Fruit fly (Drosophila melanogaster): ENCODE results near the gene dib.

dib gene

DNA sequence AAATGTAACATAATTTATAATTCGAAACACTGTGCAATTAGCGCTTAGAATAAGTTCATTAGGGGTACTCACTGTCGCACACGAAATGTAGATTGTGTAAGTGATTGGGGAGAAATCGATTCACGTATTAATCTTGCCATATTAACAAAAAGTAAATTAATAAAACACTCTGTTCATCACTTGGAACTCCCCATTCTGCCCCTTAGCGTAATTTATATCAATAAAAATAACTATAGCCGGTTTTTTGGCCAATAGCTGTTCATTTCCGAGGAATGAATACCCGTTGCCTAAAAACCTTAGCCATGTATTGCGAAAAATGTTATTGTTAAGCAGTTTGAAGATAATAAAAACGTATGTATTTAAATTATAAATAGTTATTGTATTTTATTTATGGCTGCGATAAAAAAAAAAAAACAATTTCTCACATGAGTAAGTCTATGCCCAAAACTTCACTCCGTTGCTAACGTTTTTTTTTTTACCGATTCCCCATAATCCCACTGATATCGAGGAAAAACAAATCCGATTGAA lies 2.7 kb upstream of the dib start, which contains the start of gene Ugt305A1:
Ugt305A1 (plus strand) TSS at position 478 of the 528 bp plus-strand sequence.
- TF ChIP-seq CG8159 (tag; optimal IDR thresholded peaks at IDR 0.05), result no peak
- TF ChIP-seq CG14655 (GFP tag; optimal IDR thresholded peaks at IDR 0.05), result no peak
- no peak for TF ChIP-seq Pif1B (GFP tag; optimal IDR thresholded peaks at IDR 0.05)
- TF ChIP-seq CG12605 (GFP tag; IDR thresholded peaks at IDR 0.05), result no peak
- TF ChIP-seq fd96Ca (GFP tag; IDR thresholded peaks at IDR 0.05), result no peak
- TF ChIP-seq D1 (tag; optimal IDR thresholded peaks at IDR 0.05), result no peak
- no peak for TF ChIP-seq CG10348 (GFP tag; IDR thresholded peaks at IDR 0.05)
- no peak for TF ChIP-seq EcR (GFP tag; optimal IDR thresholded peaks at IDR 0.05)
- no peak for TF ChIP-seq CG17806 (tag; optimal IDR thresholded peaks at IDR 0.05)
- no peak for TF ChIP-seq Pif1A (GFP tag; optimal IDR thresholded peaks at IDR 0.05)
- TF ChIP-seq CG9948 (tag; optimal IDR thresholded peaks at IDR 0.05), result no peak
- no peak for TF ChIP-seq CG4496 (GFP tag; IDR thresholded peaks at IDR 0.05)
- no peak for TF ChIP-seq CG32121 (GFP tag; IDR thresholded peaks at IDR 0.05)
- no peak for TF ChIP-seq CG8301 (tag; optimal IDR thresholded peaks at IDR 0.05)
- TF ChIP-seq Ets98B (GFP tag; IDR thresholded peaks at IDR 0.05), result no peak
- TF ChIP-seq Snoo (tag; optimal IDR thresholded peaks at IDR 0.05), result no peak
- TF ChIP-seq gl (tag; optimal IDR thresholded peaks at IDR 0.05), result no peak
- TF ChIP-seq rn (GFP tag; IDR thresholded peaks at IDR 0.05), result no peak
- no peak for TF ChIP-seq CG15710 (tag; optimal IDR thresholded peaks at IDR 0.05)

DNA sequence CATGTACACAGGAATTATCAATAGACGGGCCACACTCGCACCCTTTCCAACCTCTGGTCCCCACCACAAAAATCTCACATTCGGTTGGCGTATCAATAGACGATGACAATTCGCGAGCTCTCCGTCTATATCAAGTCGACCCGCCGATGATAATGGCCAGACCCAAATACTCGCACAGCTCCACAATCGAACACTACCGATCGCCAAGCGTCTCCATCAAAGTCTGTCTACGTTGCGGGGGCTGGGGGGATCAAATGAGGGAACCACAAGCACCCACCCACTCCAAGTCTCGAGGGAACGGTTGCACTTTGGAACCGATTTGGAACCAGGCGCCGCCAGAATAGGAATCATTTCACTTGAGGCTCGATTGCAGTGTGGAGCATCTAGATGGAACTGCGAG lies 6.3 kb downstream of the dib start:
- no peak for TF ChIP-seq CG9948 (tag; optimal IDR thresholded peaks at IDR 0.05)
- no peak for TF ChIP-seq CG10348 (GFP tag; IDR thresholded peaks at IDR 0.05)
- TF ChIP-seq CG14655 (GFP tag; optimal IDR thresholded peaks at IDR 0.05), result no peak
- peak; percentile 64 for TF ChIP-seq CG32121 (GFP tag; IDR thresholded peaks at IDR 0.05)
- no peak for TF ChIP-seq CG8159 (tag; optimal IDR thresholded peaks at IDR 0.05)
- peak; percentile 42 for TF ChIP-seq Ets98B (GFP tag; IDR thresholded peaks at IDR 0.05)
- TF ChIP-seq CG4496 (GFP tag; IDR thresholded peaks at IDR 0.05), result peak; percentile 43; the same call in 1 of the 3 replicates
- TF ChIP-seq CG15710 (tag; optimal IDR thresholded peaks at IDR 0.05), result no peak
- TF ChIP-seq Pif1A (GFP tag; optimal IDR thresholded peaks at IDR 0.05), result no peak
- TF ChIP-seq fd96Ca (GFP tag; IDR thresholded peaks at IDR 0.05), result peak; percentile 56; the same call in 2 of the 3 replicates
- no peak for TF ChIP-seq CG34367 (tag; optimal IDR thresholded peaks at IDR 0.05)
- TF ChIP-seq CG13204 (GFP tag; optimal IDR thresholded peaks at IDR 0.05), result no peak
- TF ChIP-seq Snoo (tag; optimal IDR thresholded peaks at IDR 0.05), result no peak
- no peak for TF ChIP-seq rn (GFP tag; IDR thresholded peaks at IDR 0.05)
- TF ChIP-seq CG12605 (GFP tag; IDR thresholded peaks at IDR 0.05), result peak; percentile 62
- no peak for TF ChIP-seq CG8301 (tag; optimal IDR thresholded peaks at IDR 0.05)
- TF ChIP-seq CG17806 (tag; optimal IDR thresholded peaks at IDR 0.05), result no peak
- no peak for TF ChIP-seq EcR (GFP tag; optimal IDR thresholded peaks at IDR 0.05)
- TF ChIP-seq Pif1B (GFP tag; optimal IDR thresholded peaks at IDR 0.05), result no peak
- TF ChIP-seq D1 (tag; optimal IDR thresholded peaks at IDR 0.05), result no peak
- no peak for TF ChIP-seq gl (tag; optimal IDR thresholded peaks at IDR 0.05)

DNA sequence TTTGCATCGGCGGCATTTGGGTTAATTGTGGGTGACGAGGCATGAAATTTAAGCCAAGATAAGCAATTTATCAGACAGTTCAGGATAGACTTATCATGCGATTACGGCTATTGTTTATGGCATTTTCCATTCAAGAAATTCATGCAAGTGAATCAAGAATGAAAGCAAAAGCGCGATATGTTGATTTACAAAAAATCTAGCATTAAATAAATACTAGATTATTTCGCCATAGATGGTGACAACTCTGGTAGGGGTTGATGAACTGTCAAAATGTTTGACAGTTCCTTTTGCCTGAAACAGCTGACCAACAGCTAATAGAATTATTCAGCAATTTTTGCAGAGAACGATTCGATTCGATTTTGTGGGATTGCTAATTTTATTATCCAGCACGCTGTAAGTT lies 7.0 kb downstream of the dib start, which contains the start of gene CG32259:
CG32259 (plus strand) TSS at position 301 of the 400 bp plus-strand sequence.
- no peak for TF ChIP-seq CG14655 (GFP tag; optimal IDR thresholded peaks at IDR 0.05)
- no peak for TF ChIP-seq Ets98B (GFP tag; IDR thresholded peaks at IDR 0.05)
- no peak for TF ChIP-seq fd96Ca (GFP tag; IDR thresholded peaks at IDR 0.05)
- TF ChIP-seq CG8159 (tag; optimal IDR thresholded peaks at IDR 0.05), result no peak
- no peak for TF ChIP-seq EcR (GFP tag; optimal IDR thresholded peaks at IDR 0.05)
- TF ChIP-seq CG32121 (GFP tag; IDR thresholded peaks at IDR 0.05), result no peak
- no peak for TF ChIP-seq CG17806 (tag; optimal IDR thresholded peaks at IDR 0.05)
- TF ChIP-seq CG10348 (GFP tag; IDR thresholded peaks at IDR 0.05), result no peak
- no peak for TF ChIP-seq CG13204 (GFP tag; optimal IDR thresholded peaks at IDR 0.05)
- TF ChIP-seq CG4496 (GFP tag; IDR thresholded peaks at IDR 0.05), result no peak
- TF ChIP-seq Pif1B (GFP tag; optimal IDR thresholded peaks at IDR 0.05), result no peak
- TF ChIP-seq D1 (tag; optimal IDR thresholded peaks at IDR 0.05), result no peak
- no peak for TF ChIP-seq CG15710 (tag; optimal IDR thresholded peaks at IDR 0.05)
- no peak for TF ChIP-seq CG9948 (tag; optimal IDR thresholded peaks at IDR 0.05)
- no peak for TF ChIP-seq Snoo (tag; optimal IDR thresholded peaks at IDR 0.05)
- no peak for TF ChIP-seq CG8301 (tag; optimal IDR thresholded peaks at IDR 0.05)
- no peak for TF ChIP-seq gl (tag; optimal IDR thresholded peaks at IDR 0.05)
- no peak for TF ChIP-seq rn (GFP tag; IDR thresholded peaks at IDR 0.05)
- no peak for TF ChIP-seq Pif1A (GFP tag; optimal IDR thresholded peaks at IDR 0.05)
- TF ChIP-seq CG34367 (tag; optimal IDR thresholded peaks at IDR 0.05), result no peak

DNA sequence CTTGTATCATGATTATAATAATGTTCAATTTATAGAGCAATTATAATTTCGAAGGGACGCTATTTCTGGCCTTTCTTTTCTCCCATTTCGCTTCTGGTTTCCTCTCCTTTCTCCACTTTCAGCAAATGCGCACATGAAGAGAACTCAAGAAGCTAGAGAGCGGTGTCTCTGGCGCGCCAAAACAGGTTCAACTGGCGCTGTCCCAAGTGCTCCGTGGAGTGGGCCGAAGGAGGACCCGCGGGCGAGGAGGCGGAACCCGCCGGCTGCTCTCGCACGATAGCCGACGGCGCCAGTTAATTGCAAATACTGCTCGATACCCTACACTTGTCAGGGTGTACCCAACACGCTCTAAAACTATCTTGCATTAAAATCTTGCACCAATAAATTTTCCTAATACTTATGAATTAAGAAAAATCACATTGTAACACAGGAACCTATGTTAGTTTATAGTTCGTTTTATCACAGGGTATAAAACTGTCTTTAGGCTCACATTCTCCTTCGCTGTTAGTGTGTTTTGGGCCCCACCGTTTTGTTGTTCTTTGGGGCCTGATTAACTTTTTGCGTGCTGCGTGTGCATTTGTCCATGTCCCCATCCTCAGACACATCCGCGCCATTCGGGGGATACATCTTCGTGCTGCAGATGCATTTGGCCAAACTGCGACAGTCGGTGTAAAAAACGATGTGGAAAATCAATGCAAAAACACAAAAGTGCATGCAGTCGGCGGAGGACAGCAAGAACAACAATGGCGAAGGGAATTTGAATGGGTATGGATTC lies 8.3 kb downstream of the dib start:
- TF ChIP-seq Pif1B (GFP tag; optimal IDR thresholded peaks at IDR 0.05), result peak; percentile 95
- TF ChIP-seq fd96Ca (GFP tag; IDR thresholded peaks at IDR 0.05), result peak; percentile 99
- TF ChIP-seq gl (tag; optimal IDR thresholded peaks at IDR 0.05), result peak; percentile 94
- peak; percentile 70 for TF ChIP-seq D1 (tag; optimal IDR thresholded peaks at IDR 0.05)
- peak; percentile 98 for TF ChIP-seq CG15710 (tag; optimal IDR thresholded peaks at IDR 0.05)
- peak; percentile 98 for TF ChIP-seq CG12605 (GFP tag; IDR thresholded peaks at IDR 0.05)
- TF ChIP-seq CG8159 (tag; optimal IDR thresholded peaks at IDR 0.05), result peak; percentile 96
- TF ChIP-seq EcR (GFP tag; optimal IDR thresholded peaks at IDR 0.05), result peak; percentile 54
- peak; percentile 96 for TF ChIP-seq CG13204 (GFP tag; optimal IDR thresholded peaks at IDR 0.05)
- peak; percentile 99 for TF ChIP-seq Ets98B (GFP tag; IDR thresholded peaks at IDR 0.05)
- peak; percentile 97 for TF ChIP-seq CG34367 (tag; optimal IDR thresholded peaks at IDR 0.05)
- peak; percentile 99 for TF ChIP-seq CG8301 (tag; optimal IDR thresholded peaks at IDR 0.05)
- TF ChIP-seq CG32121 (GFP tag; IDR thresholded peaks at IDR 0.05), result peak; percentile 99
- peak; percentile 95 for TF ChIP-seq CG10348 (GFP tag; IDR thresholded peaks at IDR 0.05)
- peak; percentile 97 for TF ChIP-seq Pif1A (GFP tag; optimal IDR thresholded peaks at IDR 0.05)
- TF ChIP-seq CG4496 (GFP tag; IDR thresholded peaks at IDR 0.05), result peak; percentile 99
- TF ChIP-seq CG9948 (tag; optimal IDR thresholded peaks at IDR 0.05), result peak; percentile 98
- peak; percentile 98 for TF ChIP-seq CG14655 (GFP tag; optimal IDR thresholded peaks at IDR 0.05)
- TF ChIP-seq CG17806 (tag; optimal IDR thresholded peaks at IDR 0.05), result peak; percentile 98
- TF ChIP-seq rn (GFP tag; IDR thresholded peaks at IDR 0.05), result peak; percentile 96
- TF ChIP-seq Snoo (tag; optimal IDR thresholded peaks at IDR 0.05), result peak; percentile 91

Measured in whole organism, pupa.